Fruit fly (Drosophila melanogaster): ENCODE results near the gene CG10597.

DNA sequence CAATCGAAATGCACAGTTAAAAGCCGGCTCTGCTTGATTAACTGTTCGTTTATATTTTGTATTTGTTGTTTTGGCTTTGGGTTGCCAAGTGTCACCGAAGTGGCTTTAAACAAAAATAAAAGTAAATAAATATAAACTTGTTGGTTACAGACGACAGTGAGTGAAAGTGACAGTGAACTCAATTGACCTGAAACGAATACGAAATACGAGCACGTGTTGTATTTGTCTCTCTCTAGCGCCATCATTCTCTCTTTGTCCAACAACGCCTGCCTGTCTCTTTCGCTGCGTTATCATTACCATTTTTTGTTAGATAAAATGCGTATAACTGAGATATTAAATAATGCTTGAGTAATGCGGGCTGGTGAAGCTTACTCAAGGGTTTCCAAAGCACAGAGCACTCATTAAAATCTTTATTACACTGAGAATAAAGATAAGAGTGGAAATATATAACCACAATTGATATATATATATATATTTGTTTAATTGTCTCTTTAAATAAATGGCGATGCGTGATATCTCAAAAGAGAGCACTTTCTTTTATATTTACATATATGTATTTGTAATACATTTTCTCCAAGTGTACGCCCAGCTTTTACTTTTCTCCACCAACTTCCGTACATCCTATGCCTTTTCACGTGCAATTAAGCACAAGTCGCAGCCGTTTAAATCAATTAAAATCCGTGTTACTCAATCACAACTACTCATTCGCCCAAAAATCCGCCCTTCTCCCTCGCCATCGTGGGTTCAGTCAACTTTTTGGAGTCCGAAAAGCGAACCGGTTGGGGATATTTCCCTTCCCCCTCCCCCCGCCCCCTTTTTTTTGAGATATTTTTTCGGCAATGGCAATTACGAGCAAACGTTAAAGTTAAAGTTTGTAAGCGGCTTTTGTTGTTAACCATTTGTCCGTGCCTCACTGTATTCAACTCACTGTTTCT, 49.3 kb downstream of the CG10597 start:
- TF ChIP-seq usp (GFP tag; optimal IDR thresholded peaks at IDR 0.05) (no peak), dsf (GFP tag; optimal IDR thresholded peaks at IDR 0.05; ENCODE audit: borderline replicate concordance) (no peak), br (GFP tag; optimal IDR thresholded peaks at IDR 0.05) (no peak), Rel (GFP tag; optimal IDR thresholded peaks at IDR 0.05) (no peak), Rel (tag; optimal IDR thresholded peaks at IDR 0.05) (no peak)
